Worm (Caenorhabditis elegans): ENCODE measurements around the gene W01B6.4.

- TF ChIP-seq nhr-76 (tag; optimal IDR thresholded peaks at IDR 0.05): no peak
- no peak for TF ChIP-seq unc-62 (GFP tag; optimal IDR thresholded peaks at IDR 0.05)
- TF ChIP-seq pha-4 (tag; optimal IDR thresholded peaks at IDR 0.05): no peak
- TF ChIP-seq nhr-28 (tag; optimal IDR thresholded peaks at IDR 0.05): no peak
- no peak for TF ChIP-seq nhr-237 (tag; optimal IDR thresholded peaks at IDR 0.05)
- TF ChIP-seq bed-3 (GFP tag; optimal IDR thresholded peaks at IDR 0.05): no peak
- no peak for TF ChIP-seq sptf-1 (tag; optimal IDR thresholded peaks at IDR 0.05)
- no peak for TF ChIP-seq ztf-11 (tag; optimal IDR thresholded peaks at IDR 0.05)
- TF ChIP-seq mep-1 (tag; optimal IDR thresholded peaks at IDR 0.05): no peak
- no peak for TF ChIP-seq elt-3 (tag; optimal IDR thresholded peaks at IDR 0.05)
- TF ChIP-seq lsy-2 (tag; optimal IDR thresholded peaks at IDR 0.05): no peak
- TF ChIP-seq cnd-1 (tag; optimal IDR thresholded peaks at IDR 0.05): no peak
Observed at ce11 chrIV:10084323-10084959, 9.2 kb downstream of the W01B6.4 start, which contains the start of gene W01B6.8.

Data from whole organism, mixed stage, embryonic.